Worm (Caenorhabditis elegans) whole organism, L1 larva: Measurements from ENCODE around the gene R151.10.
A peak's percentile ranks its signal among the peaks of the same experiment; 100 is the strongest.

Source experiments
- C04F5.9 ChIP-seq: sonication (generic microtip); optimal IDR thresholded peaks from 2 replicates; lab custom pipeline; 2016; ENCODE audit warnings: missing genetic modification characterization, missing compliant biosample characterization
- Y116A8C.19 ChIP-seq: sonication (generic microtip); optimal IDR thresholded peaks from 2 replicates; lab custom pipeline; 2016; ENCODE audit warnings: missing compliant biosample characterization, missing genetic modification characterization, borderline replicate concordance
- aha-1 ChIP-seq: fragments of 150-350 bp; optimal IDR thresholded peaks from 2 replicates; lab custom pipeline; 2014; ENCODE audit warnings: missing biosample characterization, missing genetic modification characterization
- aly-2 ChIP-seq: fragments of 150-350 bp; optimal IDR thresholded peaks from 2 replicates; lab custom pipeline; 2014; ENCODE audit warnings: missing biosample characterization, missing genetic modification characterization
- ceh-8 ChIP-seq: fragments of 200-800 bp; sonication (Bioruptor generic); optimal IDR thresholded peaks from 2 replicates; lab custom pipeline; 2018; ENCODE audit warnings: mild to moderate bottlenecking, missing genetic modification characterization, moderate library complexity, missing compliant biosample characterization
- ceh-88 ChIP-seq: fragments of 200-800 bp; sonication (Bioruptor generic); IDR thresholded peaks from 2 replicates; pipeline ENCODE4 v1.3.6; 2022; ENCODE audit warnings: missing genetic modification characterization, missing compliant biosample characterization
- ces-1 ChIP-seq: fragments of 150-350 bp; optimal IDR thresholded peaks from 2 replicates; lab custom pipeline; 2014; ENCODE audit warnings: missing biosample characterization, missing genetic modification reagents, missing genetic modification characterization
- efl-1 ChIP-seq, 4 experiments: fragments of 150-350 bp; optimal IDR thresholded peaks in 3 of 4; peaks in 1 of 4; 1 replicate in 1 of 4; 2 replicates in 3 of 4; lab custom pipeline; 2014; ENCODE audit warnings: missing biosample characterization in 2 of 4, missing genetic modification characterization in 2 of 4, missing genetic modification reagents in 2 of 4
- efl-3 ChIP-seq: fragments of 200-800 bp; sonication (Bioruptor generic); optimal IDR thresholded peaks from 2 replicates; lab custom pipeline; 2018; ENCODE audit warnings: mild to moderate bottlenecking, missing genetic modification characterization, missing compliant biosample characterization
- egl-13 ChIP-seq: sonication (generic microtip); optimal IDR thresholded peaks from 2 replicates; lab custom pipeline; 2016; ENCODE audit warnings: missing genotype, missing genetic modification reagents, missing genetic modification characterization, missing compliant biosample characterization
- egl-27 ChIP-seq, 2 experiments: fragments of 150-350 bp in 1 of 2; sonication (generic microtip); optimal IDR thresholded peaks; 3 replicates each; lab custom pipeline; 2017 to 2018; ENCODE audit warnings: missing biosample characterization in 2 of 2, missing genetic modification characterization in 2 of 2, missing genetic modification reagents in 2 of 2
- elt-3 ChIP-seq, 6 experiments: fragments of 150-350 bp in 1 of 6; sonication (generic microtip); optimal IDR thresholded peaks; 2 replicates each; lab custom pipeline; 2017 to 2018; ENCODE audit warnings: missing biosample characterization in 6 of 6, missing genetic modification characterization in 6 of 6, inconsistent platforms in 1 of 6
- ets-5 ChIP-seq: fragments of 200-800 bp; sonication (Bioruptor generic); IDR thresholded peaks from 2 replicates; pipeline ENCODE4 v1.3.6; 2022; ENCODE audit warnings: missing genetic modification characterization, missing compliant biosample characterization
- fkh-10 ChIP-seq: sonication (generic microtip); optimal IDR thresholded peaks from 2 replicates; lab custom pipeline; 2017; ENCODE audit warnings: missing biosample characterization, missing genetic modification reagents, missing genetic modification characterization
- fkh-8 ChIP-seq: sonication (generic microtip); optimal IDR thresholded peaks from 2 replicates; lab custom pipeline; 2016; ENCODE audit warnings: mild to moderate bottlenecking, missing genetic modification characterization, missing compliant biosample characterization
- fos-1 ChIP-seq: fragments of 150-350 bp; optimal IDR thresholded peaks from 2 replicates; lab custom pipeline; 2014; ENCODE audit warnings: missing biosample characterization, missing genetic modification characterization
- grh-1 ChIP-seq: fragments of 200-800 bp; sonication (Bioruptor generic); IDR thresholded peaks from 2 replicates; pipeline ENCODE4 v1.3.6; 2022; ENCODE audit warnings: missing genetic modification reagents, missing genetic modification characterization, missing compliant biosample characterization
- hlh-4 ChIP-seq: sonication (generic microtip); optimal IDR thresholded peaks from 2 replicates; lab custom pipeline; 2016; ENCODE audit warnings: mild to moderate bottlenecking, missing genetic modification characterization, missing compliant biosample characterization
- hpl-2 ChIP-seq: fragments of 150-350 bp; optimal IDR thresholded peaks from 2 replicates; lab custom pipeline; 2014; ENCODE audit warnings: missing biosample characterization, missing genetic modification reagents, missing genetic modification characterization
- jun-1 ChIP-seq: fragments of 150-350 bp; optimal IDR thresholded peaks from 2 replicates; lab custom pipeline; 2014; ENCODE audit warnings: missing biosample characterization, missing genetic modification reagents, missing genetic modification characterization
- lin-15B ChIP-seq: fragments of 150-350 bp; sonication (generic microtip); optimal IDR thresholded peaks from 3 replicates; lab custom pipeline; 2014; ENCODE audit warnings: missing biosample characterization, missing genetic modification characterization
- lin-39 ChIP-seq: fragments of 150-350 bp; optimal IDR thresholded peaks from 2 replicates; lab custom pipeline; 2014; ENCODE audit warnings: missing biosample characterization, missing genetic modification reagents, missing genetic modification characterization
- lsy-2 ChIP-seq, 2 experiments: fragments of 150-350 bp; optimal IDR thresholded peaks; 2 replicates each; lab custom pipeline; 2014; ENCODE audit warnings: missing biosample characterization in 2 of 2, missing genetic modification characterization in 2 of 2
- mdl-1 ChIP-seq, 2 experiments: fragments of 150-350 bp; optimal IDR thresholded peaks; 2 replicates each; lab custom pipeline; 2014 to 2017; ENCODE audit warnings: missing biosample characterization in 2 of 2, missing genetic modification characterization in 2 of 2, inconsistent platforms in 1 of 2
- nhr-11 ChIP-seq: fragments of 150-350 bp; optimal IDR thresholded peaks from 2 replicates; lab custom pipeline; 2014; ENCODE audit warnings: missing biosample characterization, missing genetic modification characterization
- nhr-19 ChIP-seq: fragments of 200-800 bp; sonication (Bioruptor generic); conservative IDR thresholded peaks from 2 replicates; pipeline ENCODE4 v1.3.6; 2022; ENCODE audit warnings: missing genetic modification characterization, missing compliant biosample characterization
- nhr-237 ChIP-seq: fragments of 150-350 bp; optimal IDR thresholded peaks from 2 replicates; lab custom pipeline; 2014; ENCODE audit warnings: missing biosample characterization, missing genetic modification characterization
- nhr-77 ChIP-seq: fragments of 150-350 bp; optimal IDR thresholded peaks from 2 replicates; lab custom pipeline; 2014; ENCODE audit warnings: missing biosample characterization, missing genetic modification characterization
- nhr-90 ChIP-seq: sonication (generic microtip); optimal IDR thresholded peaks from 2 replicates; lab custom pipeline; 2016; ENCODE audit warnings: mild to moderate bottlenecking, missing genetic modification characterization, missing compliant biosample characterization; ENCODE audit not compliant: poor library complexity
- pag-3 ChIP-seq: sonication (generic microtip); optimal IDR thresholded peaks from 2 replicates; lab custom pipeline; 2017; ENCODE audit warnings: missing genetic modification characterization, mild to moderate bottlenecking, missing compliant biosample characterization, antibody characterized with exemption, borderline replicate concordance; ENCODE audit not compliant: insufficient read depth
- pqm-1 ChIP-seq: sonication (generic microtip); optimal IDR thresholded peaks from 3 replicates; lab custom pipeline; 2017; ENCODE audit warnings: missing biosample characterization, missing genetic modification characterization
- snpc-4 ChIP-seq: fragments of 150-350 bp; optimal IDR thresholded peaks from 2 replicates; lab custom pipeline; 2014; ENCODE audit warnings: missing biosample characterization, missing genetic modification characterization
- sox-4 ChIP-seq: sonication (generic microtip); optimal IDR thresholded peaks from 2 replicates; lab custom pipeline; 2016; ENCODE audit warnings: missing genetic modification characterization, missing compliant biosample characterization
- sptf-1 ChIP-seq: fragments of 150-350 bp; optimal IDR thresholded peaks from 2 replicates; lab custom pipeline; 2014; ENCODE audit warnings: missing biosample characterization, missing genetic modification characterization
- tbx-2 ChIP-seq: sonication (generic microtip); optimal IDR thresholded peaks from 2 replicates; lab custom pipeline; 2016; ENCODE audit warnings: missing genetic modification characterization, missing compliant biosample characterization
- tlp-1 ChIP-seq: fragments of 150-350 bp; optimal IDR thresholded peaks from 2 replicates; lab custom pipeline; 2014; ENCODE audit warnings: missing biosample characterization, missing genetic modification characterization
- unc-130 ChIP-seq: fragments of 150-350 bp; optimal IDR thresholded peaks from 2 replicates; lab custom pipeline; 2017; ENCODE audit warnings: missing biosample characterization, missing genetic modification characterization, inconsistent platforms
- unc-30 ChIP-seq: sonication (generic microtip); optimal IDR thresholded peaks from 2 replicates; lab custom pipeline; 2017; ENCODE audit warnings: missing biosample characterization, missing genetic modification characterization
- unc-86 ChIP-seq: sonication (generic microtip); optimal IDR thresholded peaks from 2 replicates; lab custom pipeline; 2016; ENCODE audit warnings: missing genetic modification characterization, missing compliant biosample characterization
- vab-15 ChIP-seq: sonication (generic microtip); optimal IDR thresholded peaks from 2 replicates; lab custom pipeline; 2017; ENCODE audit warnings: missing genotype, mild to moderate bottlenecking, missing genetic modification characterization, missing compliant biosample characterization
- xbp-1 ChIP-seq: sonication (generic microtip); optimal IDR thresholded peaks from 2 replicates; lab custom pipeline; 2016; ENCODE audit warnings: missing genetic modification characterization, missing compliant biosample characterization
- zip-4 ChIP-seq: fragments of 200-800 bp; sonication (Bioruptor generic); optimal IDR thresholded peaks from 2 replicates; lab custom pipeline; 2018; ENCODE audit warnings: mild to moderate bottlenecking, missing genetic modification characterization, moderate library complexity, missing compliant biosample characterization
- ztf-4 ChIP-seq: fragments of 150-350 bp; optimal IDR thresholded peaks from 2 replicates; lab custom pipeline; 2014; ENCODE audit warnings: missing biosample characterization, missing genetic modification characterization

Gene R151.10

ce11 chrIII:7189581-7190128, 41.1 kb downstream of the R151.10 start, which contains the start of gene rps-21 (continued):
- TF ChIP-seq fkh-10 (peak; percentile 12), nhr-19 (GFP tag; lab: Robert Waterston, UW) (peak; percentile 87), lin-15B (tag; lab: Kevin White, UChicago) (peak; percentile 83), ceh-88 (0 out of 2 replicates have a peak, but pooled peaks have one; percentile 9), fos-1 (tag; lab: Kevin White, UChicago) (peak; percentile 43), aly-2 (tag; lab: Kevin White, UChicago) (no peak), grh-1 (GFP tag; lab: Robert Waterston, UW) (peak; percentile 63), sox-4 (tag; lab: Kevin White, UChicago) (peak; percentile 25), zip-4 (GFP tag; lab: Kevin White, UChicago) (peak; percentile 27), lin-39 (tag; lab: Kevin White, UChicago) (no peak), C04F5.9 (peak; percentile 71), Y116A8C.19 (tag; lab: Kevin White, UChicago) (no peak), mdl-1 (tag; optimal IDR thresholded peaks at IDR 0.05; lab: Kevin White, UChicago) (peak in 1 of 2 experiments; percentile 48), tlp-1 (no peak), ceh-8 (GFP tag; lab: Kevin White, UChicago) (no peak), ces-1 (GFP tag; lab: Kevin White, UChicago) (no peak), tbx-2 (tag; lab: Kevin White, UChicago) (peak; percentile 88), hlh-4 (tag; lab: Kevin White, UChicago) (no peak), efl-3 (GFP tag; lab: Kevin White, UChicago) (no peak), unc-30 (tag; lab: Kevin White, UChicago) (no peak), aha-1 (tag; lab: Kevin White, UChicago) (no peak), efl-1 (optimal IDR thresholded peaks at IDR 0.05; lab: Kevin White, UChicago) (peak; percentile 86 to 88), efl-1 (GFP tag; optimal IDR thresholded peaks at IDR 0.05 in 1 of 2; lab: Kevin White, UChicago) (peak; percentile 78 to 98), ets-5 (GFP tag; lab: Robert Waterston, UW) (no peak), pqm-1 (tag; lab: Kevin White, UChicago) (no peak), nhr-237 (peak; percentile 55), xbp-1 (tag; lab: Kevin White, UChicago) (peak; percentile 88), unc-86 (tag; lab: Kevin White, UChicago) (peak; percentile 71), vab-15 (tag; lab: Kevin White, UChicago) (peak; percentile 31), nhr-90 (tag; lab: Kevin White, UChicago) (peak; percentile 72), hpl-2 (peak; percentile 10), egl-27 (tag; optimal IDR thresholded peaks at IDR 0.05; lab: Kevin White, UChicago) (peak; percentile 10 to 63), pag-3 (no peak), nhr-77 (peak; percentile 79), nhr-11 (tag; lab: Kevin White, UChicago) (peak; percentile 1), ztf-4 (peak; percentile 29), elt-3 (tag; optimal IDR thresholded peaks at IDR 0.05; lab: Kevin White, UChicago) (peak in 2 of 6 experiments; percentile 53 to 62), fkh-8 (tag; lab: Kevin White, UChicago) (peak; percentile 76), unc-130 (tag; lab: Kevin White, UChicago) (peak; percentile 70), sptf-1 (tag; lab: Kevin White, UChicago) (no peak), egl-13 (tag; lab: Kevin White, UChicago) (peak; percentile 22), jun-1 (tag; lab: Kevin White, UChicago) (peak; percentile 73), snpc-4 (tag; lab: Kevin White, UChicago) (peak; percentile 55), lsy-2 (tag; optimal IDR thresholded peaks at IDR 0.05; lab: Kevin White, UChicago) (peak; percentile 92 to 94)
